Fruit fly (Drosophila melanogaster): ENCODE measurements around the gene xmas.
A peak's percentile ranks its signal among the peaks of the same experiment; 100 is the strongest.

The xmas gene

DNA sequence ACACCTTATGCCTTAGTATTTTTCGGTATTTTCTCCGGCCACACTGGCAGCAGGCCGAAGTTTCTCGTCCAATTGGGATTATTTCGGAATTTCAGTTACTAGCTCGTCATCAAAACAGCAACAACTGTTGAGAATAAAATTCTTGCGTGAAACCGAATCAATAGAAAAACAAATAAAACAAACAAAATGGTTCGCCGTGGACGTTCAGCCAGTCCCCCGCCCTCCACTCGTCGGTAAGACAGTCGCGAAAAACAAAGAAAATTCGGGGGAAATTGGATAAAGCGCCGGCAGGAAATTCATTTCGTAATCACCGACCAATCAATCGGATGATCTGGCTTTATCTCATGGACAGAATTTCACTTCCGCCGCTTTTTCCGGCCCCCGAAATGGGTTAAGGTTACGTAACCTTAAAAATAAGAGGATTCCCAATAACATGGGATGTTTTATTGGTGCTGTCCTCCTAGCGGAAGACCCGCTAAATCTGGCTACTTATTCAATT lies 10.1 kb downstream of the xmas start, which contains the start of gene Chchd2 (continued):
- TF ChIP-seq achi (GFP tag; optimal IDR thresholded peaks at IDR 0.05) (no peak), Ets96B (tag; optimal IDR thresholded peaks at IDR 0.05) (no peak), Sox15 (GFP tag; optimal IDR thresholded peaks at IDR 0.05) (no peak), CG8119 (GFP tag; IDR thresholded peaks at IDR 0.05) (no peak), CG3919 (GFP tag; optimal IDR thresholded peaks at IDR 0.05) (no peak), lz (GFP tag; optimal IDR thresholded peaks at IDR 0.05) (no peak), CG15336 (GFP tag; IDR thresholded peaks at IDR 0.05) (peak; percentile 39; the same call in 1 of the 2 replicates), fd85E (GFP tag; optimal IDR thresholded peaks at IDR 0.05) (no peak)

DNA sequence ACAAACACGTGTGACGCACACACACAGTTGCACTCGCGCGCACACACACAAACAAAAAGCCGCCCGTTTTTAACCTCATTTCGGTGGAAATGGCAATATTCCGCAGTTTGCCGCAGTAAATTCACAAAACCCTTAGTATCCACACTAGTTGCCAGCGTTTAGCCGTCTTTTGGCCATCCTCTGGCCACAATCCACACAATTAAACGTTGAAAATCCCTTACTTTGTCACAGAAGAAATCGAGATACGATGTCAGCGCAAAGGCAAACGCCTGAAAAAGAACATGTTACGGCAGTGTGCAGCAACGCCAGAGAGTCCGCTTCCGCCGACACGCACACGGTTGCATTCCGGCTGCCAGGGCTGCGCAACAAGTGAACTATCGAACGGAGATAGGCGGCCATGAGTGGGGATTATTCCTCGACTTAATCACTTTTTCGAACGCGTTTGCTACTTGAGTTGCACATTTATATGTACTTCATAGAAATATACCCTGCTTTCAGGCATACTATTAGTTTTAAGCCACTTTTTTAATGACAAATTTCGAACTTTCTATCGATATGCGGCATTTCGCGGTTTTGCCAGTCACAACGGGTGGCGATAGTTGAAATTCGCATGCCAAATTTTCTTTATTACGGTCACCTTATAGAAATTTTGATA lies 11.0 kb downstream of the xmas start, which contains the start of gene RpS5a:
Gene RpS5a (minus strand): TSS at position 282 of the 655 bp plus-strand sequence.
- TF ChIP-seq CG6276 (GFP tag; optimal IDR thresholded peaks at IDR 0.05), result no peak
- peak; percentile 73 for TF ChIP-seq pdm3 (GFP tag; optimal IDR thresholded peaks at IDR 0.05)
- TF ChIP-seq CG9139 (GFP tag; optimal IDR thresholded peaks at IDR 0.05), result peak; percentile 82
- TF ChIP-seq CG16779 (tag; optimal IDR thresholded peaks at IDR 0.05), result no peak
- peak; percentile 66 for TF ChIP-seq CG3032 (tag; optimal IDR thresholded peaks at IDR 0.05)
- TF ChIP-seq CG10669 (GFP tag; optimal IDR thresholded peaks at IDR 0.05), result peak; percentile 71
- peak; percentile 76 for TF ChIP-seq eg (GFP tag; IDR thresholded peaks at IDR 0.05)
- peak; percentile 43 to 84 for TF ChIP-seq salr (GFP tag; optimal IDR thresholded peaks at IDR 0.05)
- no peak for TF ChIP-seq Eip93F (GFP tag; optimal IDR thresholded peaks at IDR 0.05)
- peak; percentile 61 to 85 for TF ChIP-seq ss (GFP tag; optimal IDR thresholded peaks at IDR 0.05)
- TF ChIP-seq fd85E (GFP tag; optimal IDR thresholded peaks at IDR 0.05), result peak; percentile 39
- TF ChIP-seq Ets96B (tag; optimal IDR thresholded peaks at IDR 0.05), result peak; percentile 21
- TF ChIP-seq CG6792 (GFP tag; optimal IDR thresholded peaks at IDR 0.05), result peak; percentile 69
- TF ChIP-seq Met (GFP tag; optimal IDR thresholded peaks at IDR 0.05), result peak; percentile 79
- peak; percentile 54 for TF ChIP-seq CG1621 (tag; optimal IDR thresholded peaks at IDR 0.05)
- TF ChIP-seq acj6 (GFP tag; optimal IDR thresholded peaks at IDR 0.05), result peak; percentile 72
- peak; percentile 63 for TF ChIP-seq fd59A (GFP tag; optimal IDR thresholded peaks at IDR 0.05)
- TF ChIP-seq Blimp-1 (GFP tag; optimal IDR thresholded peaks at IDR 0.05), result peak; percentile 59
- peak; percentile 91 for TF ChIP-seq Eip78C (GFP tag)
- TF ChIP-seq net (GFP tag; optimal IDR thresholded peaks at IDR 0.05), result peak; percentile 84
- TF ChIP-seq CG31627 (GFP tag; optimal IDR thresholded peaks at IDR 0.05), result peak; percentile 79
- TF ChIP-seq CG7368 (GFP tag; optimal IDR thresholded peaks at IDR 0.05), result peak; percentile 78
- TF ChIP-seq Sox14 (GFP tag; optimal IDR thresholded peaks at IDR 0.05), result peak; percentile 66
- TF ChIP-seq CG6854 (GFP tag; optimal IDR thresholded peaks at IDR 0.05), result peak; percentile 85
- TF ChIP-seq CG8319 (GFP tag; optimal IDR thresholded peaks at IDR 0.05), result peak; percentile 80
- peak; percentile 60 for TF ChIP-seq vri (GFP tag; optimal IDR thresholded peaks at IDR 0.05)
- peak; percentile 19; the same call in 1 of the 3 replicates for TF ChIP-seq CG8119 (GFP tag; IDR thresholded peaks at IDR 0.05)
- peak; percentile 31 for TF ChIP-seq Hr4 (GFP tag; optimal IDR thresholded peaks at IDR 0.05)
- TF ChIP-seq topi (GFP tag; optimal IDR thresholded peaks at IDR 0.05), result peak; percentile 79
- peak; percentile 78 for TF ChIP-seq esn (GFP tag; optimal IDR thresholded peaks at IDR 0.05)
- peak; percentile 67 for TF ChIP-seq Smox (GFP tag; optimal IDR thresholded peaks at IDR 0.05)
- peak; percentile 43 for TF ChIP-seq spab (GFP tag; optimal IDR thresholded peaks at IDR 0.05)
- TF ChIP-seq achi (GFP tag; optimal IDR thresholded peaks at IDR 0.05), result peak; percentile 70
- TF ChIP-seq CG34406 (GFP tag; optimal IDR thresholded peaks at IDR 0.05), result peak; percentile 75
- peak; percentile 35; the same call in 1 of the 2 replicates for TF ChIP-seq Gug (GFP tag; IDR thresholded peaks at IDR 0.05)
- TF ChIP-seq Lpt (GFP tag; optimal IDR thresholded peaks at IDR 0.05), result peak; percentile 0
- TF ChIP-seq CG3919 (GFP tag; optimal IDR thresholded peaks at IDR 0.05), result peak; percentile 87
- peak; percentile 33 for TF ChIP-seq dsx (GFP tag; optimal IDR thresholded peaks at IDR 0.05; ENCODE audit: poor library complexity, severe bottlenecking)
- no peak for TF ChIP-seq CG4318 (GFP tag; optimal IDR thresholded peaks at IDR 0.05)
- TF ChIP-seq CG11294 (GFP tag; IDR thresholded peaks at IDR 0.05), result peak; percentile 48; the same call in 1 of the 2 replicates
- peak; percentile 53 for TF ChIP-seq svp (GFP tag)
- TF ChIP-seq fkh (GFP tag; optimal IDR thresholded peaks at IDR 0.05), result peak; percentile 55
- peak; percentile 67 for TF ChIP-seq Sox102F (GFP tag; optimal IDR thresholded peaks at IDR 0.05)
- peak; percentile 55 for TF ChIP-seq CG11762 (GFP tag; optimal IDR thresholded peaks at IDR 0.05; ENCODE audit: insufficient read depth)

All from whole organism, prepupa.